Worm (Caenorhabditis elegans): Measurements from ENCODE around the gene ttr-50.

The ttr-50 gene

ce11 chrIV:11638016-11638415 lies 2.8 kb downstream of the ttr-50 start, which contains the start of gene rbm-17:
Gene rbm-17 (plus strand): TSS chrIV:11638316.
- TF ChIP-seq aha-1 (tag) (peak; percentile 43), lsy-2 (tag; optimal IDR thresholded peaks at IDR 0.05) (peak in 1 of 2 experiments; percentile 9), nhr-28 (tag; optimal IDR thresholded peaks at IDR 0.05) (no peak), unc-62 (GFP tag; optimal IDR thresholded peaks at IDR 0.05 in 1 of 2) (peak in 1 of 2 experiments; percentile 1), unc-62 (tag; optimal IDR thresholded peaks at IDR 0.05) (no peak), fkh-10 (GFP tag; optimal IDR thresholded peaks at IDR 0.05) (no peak), rbr-2 (tag; optimal IDR thresholded peaks at IDR 0.05) (no peak)

ce11 chrIV:11636409-11636723 lies 4.4 kb downstream of the ttr-50 start, which contains the start of gene F58B3.6:
Gene F58B3.6 (plus strand): TSS chrIV:11636648.
- TF ChIP-seq saeg-2 (GFP tag; IDR thresholded peaks at IDR 0.05) (no peak), hlh-11 (tag; optimal IDR thresholded peaks at IDR 0.05) (peak; percentile 74), F10B5.3 (tag; optimal IDR thresholded peaks at IDR 0.05) (no peak), dmd-8 (GFP tag; IDR thresholded peaks at IDR 0.05) (no peak), nhr-28 (tag; optimal IDR thresholded peaks at IDR 0.05) (peak; percentile 72), mep-1 (tag; optimal IDR thresholded peaks at IDR 0.05) (peak; percentile 30), lsy-2 (tag; optimal IDR thresholded peaks at IDR 0.05) (peak in 1 of 2 experiments; percentile 38), Y48G9A.11 (GFP tag; IDR thresholded peaks at IDR 0.05) (no peak), nhr-11 (tag; optimal IDR thresholded peaks at IDR 0.05) (peak; percentile 37), snpc-1.2 (GFP tag; IDR thresholded peaks at IDR 0.05) (no peak), ces-1 (GFP tag; optimal IDR thresholded peaks at IDR 0.05) (no peak), mdl-1 (tag; optimal IDR thresholded peaks at IDR 0.05) (peak in 1 of 2 experiments; percentile 64), dve-1 (tag; optimal IDR thresholded peaks at IDR 0.05; ENCODE audit: insufficient read depth) (peak; percentile 83), hlh-30 (tag; optimal IDR thresholded peaks at IDR 0.05; ENCODE audit: insufficient read depth) (peak; percentile 96), ceh-32 (tag; optimal IDR thresholded peaks at IDR 0.05; ENCODE audit: poor library complexity) (no peak), lin-13 (GFP tag; optimal IDR thresholded peaks at IDR 0.05) (no peak), hmg-1.1 (GFP tag; IDR thresholded peaks at IDR 0.05) (0 out of 2 replicates have a peak, but pooled peaks have one; percentile 24), aha-1 (tag) (peak; percentile 62), F37D6.2 (tag; optimal IDR thresholded peaks at IDR 0.05) (no peak), php-3 (GFP tag; IDR thresholded peaks at IDR 0.05) (no peak), aly-2 (tag; optimal IDR thresholded peaks at IDR 0.05) (no peak), daf-16 (GFP tag; optimal IDR thresholded peaks at IDR 0.05) (peak in 1 of 2 experiments; percentile 2), daf-16 (tag; optimal IDR thresholded peaks at IDR 0.05) (no peak), ceh-44 (GFP tag; IDR thresholded peaks at IDR 0.05) (no peak), snpc-4 (tag; optimal IDR thresholded peaks at IDR 0.05) (no peak), lin-15B (tag; optimal IDR thresholded peaks at IDR 0.05) (no peak), F26F4.8 (GFP tag; conservative IDR thresholded peaks at IDR 0.05) (no peak), T26A8.4 (GFP tag; IDR thresholded peaks at IDR 0.05) (no peak)

- TF ChIP-seq ceh-44 (GFP tag; IDR thresholded peaks at IDR 0.05) (0 out of 2 replicates have a peak, but pooled peaks have one; percentile 33), ztf-11 (tag; optimal IDR thresholded peaks at IDR 0.05) (no peak), F10B5.3 (tag; optimal IDR thresholded peaks at IDR 0.05) (no peak), Y5F2A.4 (GFP tag; optimal IDR thresholded peaks at IDR 0.05) (no peak), daf-16 (GFP tag; optimal IDR thresholded peaks at IDR 0.05) (peak in 1 of 2 experiments; percentile 50), daf-16 (tag; optimal IDR thresholded peaks at IDR 0.05) (peak; percentile 55), sdz-12 (GFP tag; optimal IDR thresholded peaks at IDR 0.05) (no peak), saeg-2 (GFP tag; IDR thresholded peaks at IDR 0.05) (no peak), ZK337.2 (GFP tag; IDR thresholded peaks at IDR 0.05) (no peak), set-16 (GFP tag; IDR thresholded peaks at IDR 0.05) (no peak), dmd-6 (GFP tag; IDR thresholded peaks at IDR 0.05) (0 out of 2 replicates have a peak, but pooled peaks have one; percentile 20), dmd-8 (GFP tag; IDR thresholded peaks at IDR 0.05) (no peak), spr-1 (tag; optimal IDR thresholded peaks at IDR 0.05) (no peak), spr-3 (GFP tag; optimal IDR thresholded peaks at IDR 0.05) (no peak), dmd-9 (GFP tag; IDR thresholded peaks at IDR 0.05) (peak; percentile 36; the same call in 1 of the 2 replicates), zip-11 (GFP tag; IDR thresholded peaks at IDR 0.05) (no peak), Y75B8A.6 (GFP tag; IDR thresholded peaks at IDR 0.05) (no peak), ctbp-1 (GFP tag; IDR thresholded peaks at IDR 0.05) (no peak), ama-1 (optimal IDR thresholded peaks at IDR 0.05) (no peak), egl-43 (GFP tag; IDR thresholded peaks at IDR 0.05) (no peak), nhr-10 (tag; optimal IDR thresholded peaks at IDR 0.05) (no peak)
Observed at ce11 chrIV:11635437-11636408, 5.1 kb downstream of the ttr-50 start, which contains the start of gene mars-1. Gene mars-1 (minus strand): TSS chrIV:11635487.

Measured in whole organism, L4 larva.